Worm (Caenorhabditis elegans) whole organism, mixed stage, embryonic: ENCODE data around the gene C07B5.8.

Experiments
- M03D4.4 ChIP-seq: sonication (generic microtip); optimal IDR thresholded peaks from 2 replicates; lab custom pipeline; 2017; ENCODE audit warnings: mild to moderate bottlenecking, missing genetic modification characterization, missing compliant biosample characterization
- bed-3 ChIP-seq: fragments of 200-800 bp; sonication (Bioruptor generic); optimal IDR thresholded peaks from 3 replicates; lab custom pipeline; 2018; ENCODE audit warnings: mild to moderate bottlenecking, missing genetic modification characterization, moderate library complexity, missing compliant biosample characterization
- blmp-1 ChIP-seq: fragments of 150-350 bp; optimal IDR thresholded peaks from 2 replicates; lab custom pipeline; 2014; ENCODE audit warnings: missing biosample characterization, missing genetic modification characterization
- ceh-39 ChIP-seq: fragments of 150-350 bp; optimal IDR thresholded peaks from 2 replicates; lab custom pipeline; 2014; ENCODE audit warnings: missing biosample characterization, missing genetic modification characterization
- ceh-43 ChIP-seq: fragments of 200-800 bp; sonication (Bioruptor generic); optimal IDR thresholded peaks from 2 replicates; lab custom pipeline; 2018; ENCODE audit warnings: mild to moderate bottlenecking, missing genetic modification characterization, moderate library complexity, missing compliant biosample characterization
- ceh-83 ChIP-seq: fragments of 200-800 bp; sonication (Bioruptor generic); optimal IDR thresholded peaks from 2 replicates; lab custom pipeline; 2018; ENCODE audit warnings: mild to moderate bottlenecking, missing genetic modification characterization, missing compliant biosample characterization
- ces-1 ChIP-seq: fragments of 150-350 bp; optimal IDR thresholded peaks from 2 replicates; lab custom pipeline; 2014; ENCODE audit warnings: missing biosample characterization, missing genetic modification reagents, missing genetic modification characterization
- cnd-1 ChIP-seq: fragments of 200-800 bp; sonication (Bioruptor generic); optimal IDR thresholded peaks from 2 replicates; lab custom pipeline; 2018; ENCODE audit warnings: mild to moderate bottlenecking, missing genetic modification characterization, missing compliant biosample characterization
- drap-1 ChIP-seq: fragments of 200-800 bp; sonication (Bioruptor generic); optimal IDR thresholded peaks from 3 replicates; lab custom pipeline; 2018; ENCODE audit warnings: mild to moderate bottlenecking, missing genetic modification characterization, missing compliant biosample characterization
- elt-1 ChIP-seq: sonication (generic microtip); optimal IDR thresholded peaks from 2 replicates; lab custom pipeline; 2017; ENCODE audit warnings: missing genetic modification characterization, mild to moderate bottlenecking, missing compliant biosample characterization, antibody characterized with exemption, moderate library complexity, borderline replicate concordance; ENCODE audit not compliant: insufficient read depth
- elt-3 ChIP-seq: fragments of 150-350 bp; optimal IDR thresholded peaks from 2 replicates; lab custom pipeline; 2014; ENCODE audit warnings: missing biosample characterization, missing genetic modification characterization
- flh-1 ChIP-seq: fragments of 200-800 bp; sonication (Bioruptor generic); optimal IDR thresholded peaks from 2 replicates; lab custom pipeline; 2018; ENCODE audit warnings: mild to moderate bottlenecking, missing genetic modification characterization, moderate library complexity, missing compliant biosample characterization
- ham-2 ChIP-seq: fragments of 200-800 bp; sonication (Bioruptor generic); optimal IDR thresholded peaks from 2 replicates; lab custom pipeline; 2018; ENCODE audit warnings: mild to moderate bottlenecking, missing genetic modification characterization, missing compliant biosample characterization
- hlh-1 ChIP-seq: fragments of 150-350 bp; optimal IDR thresholded peaks from 2 replicates; lab custom pipeline; 2014; ENCODE audit warnings: missing biosample characterization, missing genetic modification reagents, missing genetic modification characterization
- lin-13 ChIP-seq: fragments of 150-350 bp; optimal IDR thresholded peaks from 2 replicates; lab custom pipeline; 2014; ENCODE audit warnings: missing biosample characterization, missing genetic modification characterization
- lin-32 ChIP-seq: fragments of 200-800 bp; sonication (Bioruptor generic); optimal IDR thresholded peaks from 2 replicates; lab custom pipeline; 2018; ENCODE audit warnings: mild to moderate bottlenecking, missing genetic modification characterization, missing compliant biosample characterization
- lsy-2 ChIP-seq: fragments of 150-350 bp; optimal IDR thresholded peaks from 2 replicates; lab custom pipeline; 2014; ENCODE audit warnings: missing biosample characterization, missing genetic modification characterization
- mab-5 ChIP-seq: fragments of 150-350 bp; optimal IDR thresholded peaks from 2 replicates; lab custom pipeline; 2014; ENCODE audit warnings: missing biosample characterization, missing genetic modification characterization
- mep-1 ChIP-seq: fragments of 150-350 bp; optimal IDR thresholded peaks from 2 replicates; lab custom pipeline; 2017; ENCODE audit warnings: missing biosample characterization, missing genetic modification reagents, missing genetic modification characterization, inconsistent platforms
- mls-2 ChIP-seq: sonication (generic microtip); optimal IDR thresholded peaks from 2 replicates; lab custom pipeline; 2016; ENCODE audit warnings: mild to moderate bottlenecking, missing genetic modification characterization, moderate library complexity, missing compliant biosample characterization
- nhr-12 ChIP-seq: fragments of 150-350 bp; optimal IDR thresholded peaks from 2 replicates; lab custom pipeline; 2014; ENCODE audit warnings: missing biosample characterization, missing genetic modification characterization
- nhr-2 ChIP-seq: fragments of 150-350 bp; optimal IDR thresholded peaks from 2 replicates; lab custom pipeline; 2014; ENCODE audit warnings: missing biosample characterization, missing genetic modification characterization
- nhr-237 ChIP-seq: fragments of 150-350 bp; optimal IDR thresholded peaks from 2 replicates; lab custom pipeline; 2014; ENCODE audit warnings: missing biosample characterization, missing genetic modification characterization
- nhr-28 ChIP-seq: fragments of 150-350 bp; optimal IDR thresholded peaks from 2 replicates; lab custom pipeline; 2014; ENCODE audit warnings: missing biosample characterization, missing genetic modification characterization
- nhr-76 ChIP-seq: sonication (generic microtip); optimal IDR thresholded peaks from 2 replicates; lab custom pipeline; 2017; ENCODE audit warnings: missing biosample characterization, missing genetic modification characterization
- pha-4 ChIP-seq: fragments of 150-350 bp; optimal IDR thresholded peaks from 2 replicates; lab custom pipeline; 2018; ENCODE audit warnings: missing biosample characterization, missing genetic modification reagents, missing genetic modification characterization
- sem-2 ChIP-seq: fragments of 200-800 bp; sonication (Bioruptor generic); optimal IDR thresholded peaks from 2 replicates; lab custom pipeline; 2018; ENCODE audit warnings: mild to moderate bottlenecking, missing genetic modification characterization, missing compliant biosample characterization
- snpc-4 ChIP-seq: fragments of 150-350 bp; optimal IDR thresholded peaks from 2 replicates; lab custom pipeline; 2014; ENCODE audit warnings: missing biosample characterization, missing genetic modification characterization
- sptf-1 ChIP-seq: sonication (generic microtip); optimal IDR thresholded peaks from 2 replicates; lab custom pipeline; 2017; ENCODE audit warnings: mild to moderate bottlenecking, missing genetic modification characterization, moderate library complexity, missing compliant biosample characterization
- tbx-8 ChIP-seq: fragments of 200-800 bp; sonication (Bioruptor generic); optimal IDR thresholded peaks from 2 replicates; lab custom pipeline; 2018; ENCODE audit warnings: mild to moderate bottlenecking, missing genetic modification characterization, moderate library complexity, missing compliant biosample characterization
- unc-39 ChIP-seq: fragments of 150-350 bp; optimal IDR thresholded peaks from 2 replicates; lab custom pipeline; 2014; ENCODE audit warnings: missing biosample characterization, missing genetic modification characterization
- unc-62 ChIP-seq: fragments of 150-350 bp; optimal IDR thresholded peaks from 2 replicates; lab custom pipeline; 2014; ENCODE audit warnings: missing biosample characterization, missing genetic modification reagents, missing genetic modification characterization
- zip-8 ChIP-seq: fragments of 150-350 bp; optimal IDR thresholded peaks from 2 replicates; lab custom pipeline; 2014; ENCODE audit warnings: missing biosample characterization, missing genetic modification characterization
- ztf-11 ChIP-seq: fragments of 150-350 bp; optimal IDR thresholded peaks from 2 replicates; lab custom pipeline; 2014; ENCODE audit warnings: missing biosample characterization, missing genetic modification characterization

The C07B5.8 gene

DNA sequence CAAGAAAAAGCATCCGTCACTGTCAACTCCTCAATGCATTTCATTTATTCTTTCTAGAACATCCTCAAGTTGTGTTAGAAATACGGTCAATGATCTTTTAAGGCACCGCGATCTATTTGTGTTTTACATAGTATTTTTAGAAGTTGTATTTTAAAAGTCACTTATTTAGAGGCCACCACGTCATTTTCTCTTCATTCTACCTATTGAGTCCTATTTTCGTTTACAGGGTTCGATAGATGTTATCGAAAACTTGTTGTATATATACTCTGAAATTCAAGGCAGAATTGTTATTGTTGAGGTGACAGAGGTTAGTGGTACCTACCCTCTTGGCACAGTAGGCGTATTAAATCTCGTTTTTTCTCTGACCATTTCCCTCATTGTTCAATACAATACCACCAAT lies 27.0 kb downstream of the C07B5.8 start:
- TF ChIP-seq mab-5 (tag; lab: Kevin White, UChicago): no peak
- no peak for TF ChIP-seq drap-1
- TF ChIP-seq pha-4 (tag; lab: Kevin White, UChicago): no peak
- TF ChIP-seq hlh-1: no peak
- TF ChIP-seq ceh-83 (GFP tag; lab: Kevin White, UChicago): no peak
- TF ChIP-seq sptf-1 (tag; lab: Kevin White, UChicago): no peak
- no peak for TF ChIP-seq bed-3 (GFP tag; lab: Kevin White, UChicago)
- TF ChIP-seq, all 35 proteins: peak for 0

DNA sequence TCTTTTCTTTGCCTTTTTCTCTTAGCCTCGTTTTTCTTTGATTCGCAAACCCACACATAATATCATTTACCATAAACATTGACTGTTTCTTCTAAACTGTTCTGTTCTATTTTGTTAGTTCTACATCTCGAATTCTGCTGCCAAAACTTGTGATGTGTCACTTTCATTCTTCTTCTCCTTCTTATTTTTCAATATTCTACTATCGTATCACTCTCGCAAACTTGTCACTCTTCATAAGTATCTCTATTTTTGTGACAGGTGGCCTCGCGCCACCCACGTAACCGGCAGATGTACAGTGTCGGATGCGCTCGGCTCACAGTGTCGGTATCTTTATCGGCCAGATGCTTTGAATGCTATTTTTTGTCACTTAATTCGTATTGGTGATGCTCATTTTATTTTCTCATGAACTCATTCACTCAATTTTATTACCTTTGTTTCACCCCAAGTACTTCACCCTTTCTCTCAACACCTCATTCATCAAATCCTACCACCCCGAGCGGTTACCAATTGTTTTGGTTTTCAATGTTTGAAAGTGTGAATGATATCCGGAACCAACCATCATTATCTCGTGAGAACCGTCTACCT lies 28.0 kb downstream of the C07B5.8 start:
- no peak for TF ChIP-seq mls-2 (tag; lab: Kevin White, UChicago)
- TF ChIP-seq lin-32 (GFP tag; lab: Kevin White, UChicago): no peak
- TF ChIP-seq unc-62 (GFP tag; lab: Kevin White, UChicago): no peak
- no peak for TF ChIP-seq nhr-76

DNA sequence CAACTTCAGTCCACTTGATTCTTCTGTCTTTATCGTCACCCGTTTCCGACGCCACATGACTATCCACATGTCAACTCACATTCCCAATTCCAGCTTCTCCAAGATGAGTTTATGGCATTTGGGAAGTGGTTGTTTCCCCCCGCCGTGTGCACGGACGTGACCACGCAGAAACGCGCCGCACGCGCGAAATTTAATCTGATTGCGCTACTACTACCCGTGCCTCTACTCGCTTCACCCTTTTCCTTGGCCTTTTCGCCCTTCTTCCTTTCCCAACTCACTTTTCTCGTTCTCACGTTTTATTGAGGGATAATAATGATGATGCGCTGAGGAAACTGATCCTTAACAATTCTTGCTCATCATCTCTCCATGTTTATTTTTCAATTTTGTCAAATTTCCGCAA lies 30.2 kb downstream of the C07B5.8 start:
- no peak for TF ChIP-seq blmp-1
- no peak for TF ChIP-seq snpc-4 (tag; lab: Kevin White, UChicago)
- TF ChIP-seq hlh-1: no peak
- no peak for TF ChIP-seq M03D4.4 (tag; lab: Kevin White, UChicago)
- TF ChIP-seq sptf-1 (tag; lab: Kevin White, UChicago): peak; percentile 38
- no peak for TF ChIP-seq lin-32 (GFP tag; lab: Kevin White, UChicago)
- TF ChIP-seq elt-1: no peak
- no peak for TF ChIP-seq zip-8
- TF ChIP-seq pha-4 (tag; lab: Kevin White, UChicago): no peak
- no peak for TF ChIP-seq flh-1 (GFP tag; lab: Kevin White, UChicago)
- peak; percentile 84 for TF ChIP-seq ces-1 (GFP tag; lab: Kevin White, UChicago)
- no peak for TF ChIP-seq mls-2 (tag; lab: Kevin White, UChicago)
- no peak for TF ChIP-seq nhr-28
- no peak for TF ChIP-seq nhr-76
- TF ChIP-seq ztf-11 (tag; lab: Kevin White, UChicago): no peak

DNA sequence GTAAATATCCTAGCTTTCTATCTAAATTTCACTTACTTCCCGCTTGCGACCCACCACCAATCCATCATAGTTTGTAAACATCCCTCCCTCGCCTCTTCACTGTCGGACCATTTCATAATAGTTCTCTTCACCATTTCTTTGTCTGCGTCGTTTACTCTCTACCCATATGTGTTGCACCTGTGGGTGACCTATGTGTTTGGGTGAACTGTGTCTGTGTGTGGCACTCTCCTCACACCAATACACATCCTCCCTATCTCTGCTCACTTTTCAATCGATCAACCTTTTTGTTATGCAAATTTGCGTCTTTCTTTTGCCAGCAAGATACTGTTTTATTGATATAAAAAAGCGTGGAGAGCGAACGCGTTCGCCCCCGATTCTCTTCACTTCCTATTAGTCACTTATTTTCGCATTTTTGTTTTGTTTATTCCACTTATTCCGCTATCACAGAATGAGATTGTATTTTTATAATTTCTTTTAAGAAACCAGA lies 31.6 kb downstream of the C07B5.8 start:
- TF ChIP-seq nhr-2 (tag; lab: Kevin White, UChicago): peak; percentile 92
- TF ChIP-seq ceh-39 (tag; lab: Kevin White, UChicago): peak; percentile 30
- no peak for TF ChIP-seq elt-3
- TF ChIP-seq pha-4 (tag; lab: Kevin White, UChicago): peak; percentile 19

DNA sequence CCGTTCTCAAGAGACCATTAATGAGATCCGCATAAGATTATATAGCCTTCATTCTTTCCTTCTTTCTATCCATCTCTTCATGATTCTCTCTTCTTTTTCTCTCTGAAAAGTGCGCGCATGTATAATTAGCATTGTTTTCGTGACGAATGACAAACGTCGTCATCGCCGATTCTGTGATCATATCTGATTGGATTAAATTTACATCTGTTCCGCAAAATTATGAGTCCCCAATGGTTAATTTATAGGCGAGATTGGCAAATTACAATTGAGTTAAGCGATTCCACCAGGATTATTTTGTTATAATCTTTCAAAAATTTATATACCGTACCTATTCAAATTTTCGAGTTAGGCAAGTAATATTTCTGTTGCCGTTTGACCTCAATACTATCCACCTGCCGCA lies 32.3 kb downstream of the C07B5.8 start:
- TF ChIP-seq sem-2 (GFP tag; lab: Kevin White, UChicago): no peak
- TF ChIP-seq lsy-2: no peak
- TF ChIP-seq unc-62 (GFP tag; lab: Kevin White, UChicago): peak; percentile 62
- no peak for TF ChIP-seq lin-13
- TF ChIP-seq ham-2: no peak
- TF ChIP-seq lin-32 (GFP tag; lab: Kevin White, UChicago): no peak
- no peak for TF ChIP-seq M03D4.4 (tag; lab: Kevin White, UChicago)
- no peak for TF ChIP-seq cnd-1 (tag; lab: Kevin White, UChicago)
- TF ChIP-seq nhr-76: no peak
- TF ChIP-seq ces-1 (GFP tag; lab: Kevin White, UChicago): peak; percentile 93
- TF ChIP-seq drap-1: no peak
- TF ChIP-seq ceh-83 (GFP tag; lab: Kevin White, UChicago): no peak
- TF ChIP-seq nhr-12: no peak
- peak; percentile 1 for TF ChIP-seq mls-2 (tag; lab: Kevin White, UChicago)
- TF ChIP-seq nhr-28: no peak
- no peak for TF ChIP-seq bed-3 (GFP tag; lab: Kevin White, UChicago)
- TF ChIP-seq nhr-2 (tag; lab: Kevin White, UChicago): no peak
- no peak for TF ChIP-seq ceh-39 (tag; lab: Kevin White, UChicago)
- TF ChIP-seq elt-3: no peak
- no peak for TF ChIP-seq zip-8
- TF ChIP-seq tbx-8 (GFP tag; lab: Kevin White, UChicago): no peak
- no peak for TF ChIP-seq nhr-237 (tag; lab: Kevin White, UChicago)
- TF ChIP-seq ceh-43 (GFP tag; lab: Kevin White, UChicago): no peak
- no peak for TF ChIP-seq sptf-1 (tag; lab: Kevin White, UChicago)
- TF ChIP-seq snpc-4 (tag; lab: Kevin White, UChicago): no peak
- TF ChIP-seq ztf-11 (tag; lab: Kevin White, UChicago): no peak
- TF ChIP-seq unc-39 (tag; lab: Kevin White, UChicago): no peak
- TF ChIP-seq mep-1 (tag; lab: Kevin White, UChicago): no peak
- TF ChIP-seq elt-1: peak; percentile 69
- no peak for TF ChIP-seq pha-4 (tag; lab: Kevin White, UChicago)
- no peak for TF ChIP-seq blmp-1
- no peak for TF ChIP-seq hlh-1
- TF ChIP-seq mab-5 (tag; lab: Kevin White, UChicago): no peak
- TF ChIP-seq, all 35 proteins: peak for 4
